Worm (Caenorhabditis elegans) whole organism, L4 larva: Measurements from ENCODE around the gene mec-10.

Experiments
- R02D3.7 ChIP-seq: fragments of 150-350 bp; sonication (generic microtip); optimal IDR thresholded peaks from 3 replicates; lab custom pipeline; 2014; ENCODE audit warnings: missing biosample characterization, missing genetic modification characterization
- T20F7.1 ChIP-seq: fragments of 200-800 bp; sonication (Bioruptor generic); optimal IDR thresholded peaks from 2 replicates; lab custom pipeline; 2018; ENCODE audit warnings: mild to moderate bottlenecking, missing genetic modification characterization, missing compliant biosample characterization
- T26A8.4 ChIP-seq: fragments of 200-800 bp; sonication (Bioruptor generic); IDR thresholded peaks from 2 replicates; pipeline ENCODE4 v1.3.6; 2022; ENCODE audit warnings: missing genetic modification characterization, missing compliant biosample characterization
- Y5F2A.4 ChIP-seq: fragments of 200-800 bp; sonication (Bioruptor generic); optimal IDR thresholded peaks from 2 replicates; lab custom pipeline; 2018; ENCODE audit warnings: mild to moderate bottlenecking, missing genetic modification characterization, missing compliant biosample characterization
- ZK546.5 ChIP-seq, 2 experiments: sonication (generic microtip); optimal IDR thresholded peaks; 2 replicates each; lab custom pipeline; 2017; ENCODE audit warnings: missing biosample characterization in 2 of 2, missing genetic modification characterization in 2 of 2
- aha-1 ChIP-seq: fragments of 150-350 bp; peaks from one replicate; lab custom pipeline; 2014; ENCODE audit warnings: missing biosample characterization, missing genetic modification characterization
- attf-4 ChIP-seq: sonication (generic microtip); optimal IDR thresholded peaks from 3 replicates; lab custom pipeline; 2017; ENCODE audit warnings: missing biosample characterization, missing genetic modification characterization
- ceh-20 ChIP-seq: fragments of 200-800 bp; sonication (Bioruptor generic); IDR thresholded peaks from 2 replicates; pipeline ENCODE4 v1.3.6; 2022; ENCODE audit warnings: missing genetic modification reagents, missing genetic modification characterization, missing compliant biosample characterization
- ceh-28 ChIP-seq: fragments of 150-350 bp; optimal IDR thresholded peaks from 2 replicates; lab custom pipeline; 2014; ENCODE audit warnings: missing biosample characterization, missing genetic modification reagents, missing genetic modification characterization
- ceh-44 ChIP-seq: fragments of 200-800 bp; sonication (Bioruptor generic); IDR thresholded peaks from 2 replicates; pipeline ENCODE4 v1.3.6; 2022; ENCODE audit warnings: missing genetic modification reagents, missing genetic modification characterization, missing compliant biosample characterization
- ctbp-1 ChIP-seq: fragments of 200-800 bp; sonication (Bioruptor generic); IDR thresholded peaks from 2 replicates; pipeline ENCODE4 v1.3.6; 2022; ENCODE audit warnings: missing genetic modification reagents, missing genetic modification characterization, missing compliant biosample characterization
- daf-19 ChIP-seq: fragments of 200-800 bp; sonication (Bioruptor generic); conservative IDR thresholded peaks from 2 replicates; pipeline ENCODE4 v1.3.6; 2022; ENCODE audit warnings: missing genetic modification characterization, missing compliant biosample characterization
- dmd-6 ChIP-seq: fragments of 200-800 bp; sonication (Bioruptor generic); IDR thresholded peaks from 2 replicates; pipeline ENCODE4 v1.3.6; 2022; ENCODE audit warnings: missing genetic modification reagents, missing genetic modification characterization, missing compliant biosample characterization
- dve-1 ChIP-seq: sonication (generic microtip); optimal IDR thresholded peaks from 2 replicates; lab custom pipeline; 2017; ENCODE audit warnings: antibody characterized with exemption, mild to moderate bottlenecking, missing genetic modification characterization, missing compliant biosample characterization; ENCODE audit not compliant: insufficient read depth
- egl-43 ChIP-seq: fragments of 200-800 bp; sonication (Bioruptor generic); IDR thresholded peaks from 2 replicates; pipeline ENCODE4 v1.3.6; 2022; ENCODE audit warnings: missing genetic modification reagents, missing genetic modification characterization, missing compliant biosample characterization
- hif-1 ChIP-seq, 2 experiments: sonication (generic microtip); optimal IDR thresholded peaks; 2 replicates each; lab custom pipeline; 2016 to 2017; ENCODE audit warnings: missing compliant biosample characterization in 2 of 2, missing genetic modification characterization in 2 of 2, missing genetic modification reagents in 2 of 2, missing genotype in 2 of 2, mild to moderate bottlenecking in 1 of 2
- hlh-11 ChIP-seq: fragments of 200-800 bp; sonication (Bioruptor generic); optimal IDR thresholded peaks from 2 replicates; lab custom pipeline; 2018; ENCODE audit warnings: mild to moderate bottlenecking, missing genetic modification characterization, missing compliant biosample characterization
- lin-1 ChIP-seq: fragments of 200-800 bp; sonication (Bioruptor generic); IDR thresholded peaks from 2 replicates; pipeline ENCODE4 v1.3.6; 2022; ENCODE audit warnings: missing genetic modification reagents, missing genetic modification characterization, missing compliant biosample characterization
- lin-13 ChIP-seq: fragments of 150-350 bp; optimal IDR thresholded peaks from 2 replicates; lab custom pipeline; 2014; ENCODE audit warnings: missing biosample characterization, missing genetic modification reagents, missing genetic modification characterization
- madf-5 ChIP-seq, 2 experiments: fragments of 200-800 bp; sonication (Bioruptor generic); IDR thresholded peaks; 2 replicates each; pipeline ENCODE4 v1.3.6; 2022; ENCODE audit warnings: missing compliant biosample characterization in 2 of 2, missing genetic modification characterization in 2 of 2
- madf-9 ChIP-seq: fragments of 200-800 bp; sonication (Bioruptor generic); conservative IDR thresholded peaks from 2 replicates; pipeline ENCODE4 v1.3.6; 2022; ENCODE audit warnings: missing genetic modification reagents, missing genetic modification characterization, missing compliant biosample characterization
- mdl-1 ChIP-seq, 2 experiments: fragments of 150-350 bp in 1 of 2; sonication (generic microtip) in 1 of 2; optimal IDR thresholded peaks; 2 replicates each; lab custom pipeline; 2014 to 2017; ENCODE audit warnings: missing biosample characterization in 2 of 2, missing genetic modification characterization in 2 of 2
- mdt-29 ChIP-seq: fragments of 200-800 bp; sonication (Bioruptor generic); IDR thresholded peaks from 2 replicates; pipeline ENCODE4 v1.3.6; 2022; ENCODE audit warnings: missing genetic modification reagents, missing genetic modification characterization, missing compliant biosample characterization
- mep-1 ChIP-seq: fragments of 150-350 bp; sonication (generic microtip); optimal IDR thresholded peaks from 3 replicates; lab custom pipeline; 2014; ENCODE audit warnings: missing biosample characterization, missing genetic modification characterization
- mes-2 ChIP-seq: sonication (generic microtip); optimal IDR thresholded peaks from 2 replicates; lab custom pipeline; 2016; ENCODE audit warnings: missing genotype, mild to moderate bottlenecking, missing genetic modification characterization, missing compliant biosample characterization; ENCODE audit not compliant: poor library complexity, severe bottlenecking
- mxl-3 ChIP-seq: fragments of 200-800 bp; sonication (Bioruptor generic); optimal IDR thresholded peaks from 2 replicates; lab custom pipeline; 2018; ENCODE audit warnings: mild to moderate bottlenecking, missing genetic modification characterization, missing compliant biosample characterization
- nhr-10 ChIP-seq: fragments of 150-350 bp; optimal IDR thresholded peaks from 2 replicates; lab custom pipeline; 2014; ENCODE audit warnings: missing biosample characterization, missing genetic modification characterization
- nhr-102 ChIP-seq: sonication (generic microtip); optimal IDR thresholded peaks from 2 replicates; lab custom pipeline; 2016; ENCODE audit warnings: mild to moderate bottlenecking, missing genetic modification characterization, moderate library complexity, missing compliant biosample characterization
- nhr-11 ChIP-seq: fragments of 150-350 bp; optimal IDR thresholded peaks from 2 replicates; lab custom pipeline; 2014; ENCODE audit warnings: missing biosample characterization, missing genetic modification characterization
- nhr-25 ChIP-seq: sonication (generic microtip); optimal IDR thresholded peaks from 2 replicates; lab custom pipeline; 2017; ENCODE audit warnings: missing genetic modification characterization, mild to moderate bottlenecking, missing compliant biosample characterization, antibody characterized with exemption, moderate library complexity, borderline replicate concordance; ENCODE audit not compliant: insufficient read depth
- nhr-28 ChIP-seq: fragments of 150-350 bp; optimal IDR thresholded peaks from 2 replicates; lab custom pipeline; 2014; ENCODE audit warnings: missing biosample characterization, missing genetic modification characterization
- nhr-41 ChIP-seq: fragments of 200-800 bp; sonication (Bioruptor generic); IDR thresholded peaks from 2 replicates; pipeline ENCODE4 v1.3.6; 2022; ENCODE audit warnings: missing genetic modification reagents, missing genetic modification characterization, missing compliant biosample characterization
- nhr-42 ChIP-seq: fragments of 200-800 bp; sonication (Bioruptor generic); IDR thresholded peaks from 2 replicates; pipeline ENCODE4 v1.3.6; 2022; ENCODE audit warnings: missing genetic modification characterization, missing compliant biosample characterization
- nhr-48 ChIP-seq: sonication (generic microtip); optimal IDR thresholded peaks from 2 replicates; lab custom pipeline; 2016; ENCODE audit warnings: mild to moderate bottlenecking, missing genetic modification characterization, missing compliant biosample characterization
- nhr-76 ChIP-seq: fragments of 150-350 bp; optimal IDR thresholded peaks from 2 replicates; lab custom pipeline; 2014; ENCODE audit warnings: missing biosample characterization, missing genetic modification characterization
- php-3 ChIP-seq: fragments of 200-800 bp; sonication (Bioruptor generic); IDR thresholded peaks from 2 replicates; pipeline ENCODE4 v1.3.6; 2022; ENCODE audit warnings: missing genetic modification reagents, missing genetic modification characterization, missing compliant biosample characterization
- pqm-1 ChIP-seq: sonication (generic microtip); optimal IDR thresholded peaks from 2 replicates; lab custom pipeline; 2017; ENCODE audit warnings: missing biosample characterization, missing genetic modification characterization
- rbr-2 ChIP-seq: sonication (generic microtip); optimal IDR thresholded peaks from 2 replicates; lab custom pipeline; 2016; ENCODE audit warnings: missing genotype, missing genetic modification characterization, missing compliant biosample characterization
- set-16 ChIP-seq: fragments of 200-800 bp; sonication (Bioruptor generic); IDR thresholded peaks from 2 replicates; pipeline ENCODE4 v1.3.6; 2022; ENCODE audit warnings: missing genetic modification reagents, missing genetic modification characterization, missing compliant biosample characterization
- skn-1 ChIP-seq: fragments of 150-350 bp; optimal IDR thresholded peaks from 2 replicates; lab custom pipeline; 2014; ENCODE audit warnings: missing biosample characterization, missing genetic modification characterization
- snpc-1.2 ChIP-seq: fragments of 200-800 bp; sonication (Bioruptor generic); IDR thresholded peaks from 2 replicates; pipeline ENCODE4 v1.3.6; 2022; ENCODE audit warnings: missing genetic modification reagents, missing genetic modification characterization, missing compliant biosample characterization
- spr-1 ChIP-seq: sonication (generic microtip); optimal IDR thresholded peaks from 2 replicates; lab custom pipeline; 2016; ENCODE audit warnings: mild to moderate bottlenecking, missing genetic modification characterization, missing compliant biosample characterization
- unc-62 ChIP-seq, 3 experiments: fragments of 150-350 bp in 1 of 3; sonication (generic microtip); optimal IDR thresholded peaks in 2 of 3; peaks in 1 of 3; 1 replicate in 1 of 3; 2 replicates in 2 of 3; lab custom pipeline; 2014 to 2017; ENCODE audit warnings: missing biosample characterization in 3 of 3, missing genetic modification characterization in 3 of 3, missing genetic modification reagents in 3 of 3, missing genotype in 1 of 3
- vab-7 ChIP-seq: fragments of 200-800 bp; sonication (Bioruptor generic); IDR thresholded peaks from 2 replicates; pipeline ENCODE4 v1.3.6; 2022; ENCODE audit warnings: missing genetic modification reagents, missing genetic modification characterization, missing compliant biosample characterization
- zag-1 ChIP-seq: fragments of 150-350 bp; optimal IDR thresholded peaks from 2 replicates; lab custom pipeline; 2014; ENCODE audit warnings: missing biosample characterization, missing genetic modification characterization
- zip-11 ChIP-seq: fragments of 200-800 bp; sonication (Bioruptor generic); IDR thresholded peaks from 2 replicates; pipeline ENCODE4 v1.3.6; 2022; ENCODE audit warnings: missing genetic modification characterization, missing compliant biosample characterization
- zip-2 ChIP-seq: fragments of 150-350 bp; optimal IDR thresholded peaks from 2 replicates; lab custom pipeline; 2014; ENCODE audit warnings: missing biosample characterization, missing genetic modification characterization
- ztf-11 ChIP-seq: fragments of 150-350 bp; optimal IDR thresholded peaks from 2 replicates; lab custom pipeline; 2014; ENCODE audit warnings: missing biosample characterization, missing genetic modification characterization

The mec-10 gene

DNA sequence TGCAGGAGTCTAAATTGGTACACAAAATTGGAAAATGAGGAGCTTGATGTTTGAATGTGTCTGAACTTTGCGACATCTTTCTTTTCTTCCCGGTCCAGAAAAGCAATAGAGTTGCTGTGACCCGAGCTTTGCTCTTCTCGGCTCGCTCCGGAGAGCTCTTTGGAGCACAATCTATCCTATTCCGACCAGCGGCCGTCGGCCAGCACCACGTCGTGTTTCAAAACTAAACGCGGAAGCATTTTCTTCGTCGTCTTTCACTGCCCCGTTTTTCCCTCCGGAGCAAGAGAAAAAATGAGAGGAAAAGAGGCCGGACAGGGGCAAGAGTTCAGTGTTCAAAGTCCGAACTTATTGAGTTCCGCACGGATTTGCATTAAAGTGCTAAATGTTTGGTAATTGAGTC, 8.9 kb upstream of the mec-10 start (continued):
- TF ChIP-seq vab-7 (GFP tag; lab: Robert Waterston, UW) (no peak), madf-9 (GFP tag; lab: Robert Waterston, UW) (no peak), php-3 (no peak), skn-1 (tag; lab: Kevin White, UChicago) (no peak), ceh-20 (GFP tag; lab: Robert Waterston, UW) (no peak), zip-2 (no peak), Y5F2A.4 (GFP tag; lab: Kevin White, UChicago) (no peak), ztf-11 (tag; lab: Kevin White, UChicago) (no peak), madf-5 (GFP tag; IDR thresholded peaks at IDR 0.05; lab: Robert Waterston, UW) (no peak), ctbp-1 (GFP tag; lab: Robert Waterston, UW) (no peak), nhr-76 (no peak), T20F7.1 (GFP tag; lab: Kevin White, UChicago) (no peak), ceh-28 (tag; lab: Kevin White, UChicago) (no peak), ceh-44 (no peak), R02D3.7 (no peak), nhr-41 (GFP tag; lab: Robert Waterston, UW) (no peak), nhr-11 (tag; lab: Kevin White, UChicago) (no peak), ZK546.5 (tag; optimal IDR thresholded peaks at IDR 0.05; lab: Kevin White, UChicago) (no peak), egl-43 (GFP tag; lab: Robert Waterston, UW) (no peak), lin-13 (GFP tag; lab: Kevin White, UChicago) (no peak), zip-11 (no peak)

DNA sequence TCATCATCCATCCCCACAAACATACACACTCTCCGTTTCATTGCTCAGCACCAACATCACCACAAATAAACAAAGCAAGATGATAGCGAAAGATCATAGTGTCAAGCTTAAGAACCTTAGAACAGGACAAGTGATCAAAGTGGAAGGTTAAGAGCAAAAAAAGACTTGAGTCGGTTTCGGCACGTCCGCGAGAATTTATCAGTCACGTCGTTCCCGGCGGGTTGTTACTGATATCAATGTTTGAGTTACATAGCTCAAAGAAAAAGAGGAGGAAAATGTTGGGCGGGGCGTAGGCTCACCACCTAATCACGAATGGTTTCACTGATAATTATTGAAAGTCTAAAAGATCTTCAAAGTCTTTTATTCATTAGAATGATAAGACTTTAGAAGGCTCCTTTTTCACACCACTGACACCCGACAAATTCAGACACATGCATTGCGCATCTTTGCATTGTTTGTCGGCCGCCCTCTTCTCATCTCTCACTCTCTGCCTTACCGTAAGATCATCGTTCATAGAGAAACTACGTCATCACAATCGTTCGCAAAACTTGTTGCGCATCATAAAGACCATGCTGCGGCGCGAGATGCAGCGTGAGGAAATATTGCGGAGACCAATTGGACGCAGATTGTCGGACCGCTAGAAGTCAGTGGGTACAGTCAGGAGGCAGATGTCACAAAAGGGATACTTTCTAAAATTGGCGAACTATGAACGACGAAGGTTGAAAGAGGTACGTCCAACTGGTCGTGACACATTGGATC, 7.1 kb upstream of the mec-10 start:
- TF ChIP-seq mxl-3 (GFP tag; lab: Kevin White, UChicago): peak; percentile 93
- TF ChIP-seq dmd-6 (GFP tag; lab: Robert Waterston, UW): peak; percentile 13
- peak; percentile 98 for TF ChIP-seq aha-1 (tag; lab: Kevin White, UChicago)
- TF ChIP-seq unc-62 (GFP tag; optimal IDR thresholded peaks at IDR 0.05 in 1 of 2; lab: Kevin White, UChicago): peak in 1 of 2 experiments; percentile 100
- no peak for TF ChIP-seq unc-62 (tag; optimal IDR thresholded peaks at IDR 0.05; lab: Kevin White, UChicago)
- TF ChIP-seq mes-2: peak; percentile 10
- TF ChIP-seq nhr-28 (tag; lab: Kevin White, UChicago): peak; percentile 80
- no peak for TF ChIP-seq vab-7 (GFP tag; lab: Robert Waterston, UW)
- TF ChIP-seq zag-1 (tag; lab: Kevin White, UChicago): peak; percentile 16
- TF ChIP-seq lin-1 (GFP tag; lab: Robert Waterston, UW): no peak
- peak; percentile 86 for TF ChIP-seq mep-1 (tag; lab: Kevin White, UChicago)
- no peak for TF ChIP-seq daf-19 (GFP tag; lab: Robert Waterston, UW)
- TF ChIP-seq mdt-29 (GFP tag; lab: Robert Waterston, UW): 0 out of 2 replicates have a peak, but pooled peaks have one; percentile 38
- peak in 1 of 2 experiments; percentile 65; a peak in 1 of 4 replicates for TF ChIP-seq madf-5 (GFP tag; IDR thresholded peaks at IDR 0.05; lab: Robert Waterston, UW)
- no peak for TF ChIP-seq snpc-1.2 (GFP tag; lab: Robert Waterston, UW)
- no peak for TF ChIP-seq nhr-41 (GFP tag; lab: Robert Waterston, UW)
- no peak for TF ChIP-seq ztf-11 (tag; lab: Kevin White, UChicago)
- TF ChIP-seq nhr-42: peak; percentile 36; the same call in 1 of the 2 replicates
- peak; percentile 33 for TF ChIP-seq dve-1 (tag; lab: Kevin White, UChicago)
- TF ChIP-seq hlh-11 (tag; lab: Kevin White, UChicago): peak; percentile 95
- peak; percentile 41; the same call in 1 of the 2 replicates for TF ChIP-seq T26A8.4 (GFP tag; lab: Robert Waterston, UW)
- TF ChIP-seq pqm-1 (tag; lab: Kevin White, UChicago): peak; percentile 49
- TF ChIP-seq rbr-2: peak; percentile 37
- peak; percentile 15; the same call in 1 of the 2 replicates for TF ChIP-seq set-16
- no peak for TF ChIP-seq attf-4
- TF ChIP-seq nhr-25 (tag; lab: Kevin White, UChicago): peak; percentile 86
- peak; percentile 68 for TF ChIP-seq spr-1
- peak; percentile 98 for TF ChIP-seq nhr-48 (tag; lab: Kevin White, UChicago)
- TF ChIP-seq nhr-102: peak; percentile 72
- TF ChIP-seq hif-1 (tag; optimal IDR thresholded peaks at IDR 0.05; lab: Kevin White, UChicago): peak in 1 of 2 experiments; percentile 63
- peak; percentile 85 for TF ChIP-seq nhr-10 (tag; lab: Kevin White, UChicago)
- peak; percentile 91 to 94 for TF ChIP-seq mdl-1 (tag; optimal IDR thresholded peaks at IDR 0.05; lab: Kevin White, UChicago)
